Worm (Caenorhabditis elegans) whole organism, early embryonic: Measurements from ENCODE around the gene ZK662.2.

Experiments used
- B0310.2 ChIP-seq: sonication (generic microtip); optimal IDR thresholded peaks from 2 replicates; lab custom pipeline; 2016; ENCODE audit warnings: mild to moderate bottlenecking, missing genetic modification characterization, missing compliant biosample characterization
- F13C5.2 ChIP-seq: sonication (generic microtip); optimal IDR thresholded peaks from 2 replicates; lab custom pipeline; 2017; ENCODE audit warnings: mild to moderate bottlenecking, missing genetic modification characterization, inconsistent platforms, missing compliant biosample characterization
- aly-1 ChIP-seq: sonication (generic microtip); optimal IDR thresholded peaks from 2 replicates; lab custom pipeline; 2016; ENCODE audit warnings: missing genetic modification characterization, missing compliant biosample characterization
- ama-1 ChIP-seq: fragments of 150-350 bp; optimal IDR thresholded peaks from 2 replicates; lab custom pipeline; 2014
- ceh-13 ChIP-seq: fragments of 200-800 bp; sonication (Bioruptor generic); optimal IDR thresholded peaks from 2 replicates; lab custom pipeline; 2018; ENCODE audit warnings: mild to moderate bottlenecking, missing genetic modification characterization, missing compliant biosample characterization
- ceh-36 ChIP-seq: sonication (generic microtip); optimal IDR thresholded peaks from 2 replicates; lab custom pipeline; 2016; ENCODE audit warnings: missing genetic modification characterization, inconsistent platforms, missing compliant biosample characterization
- ets-7 ChIP-seq: sonication (generic microtip); optimal IDR thresholded peaks from 2 replicates; lab custom pipeline; 2016; ENCODE audit warnings: missing genotype, missing genetic modification characterization, missing compliant biosample characterization
- flt-1 ChIP-seq: fragments of 200-800 bp; sonication (Bioruptor generic); IDR thresholded peaks from 2 replicates; pipeline ENCODE4 v1.3.6; 2022; ENCODE audit warnings: missing genetic modification characterization, missing compliant biosample characterization
- hmbx-1 ChIP-seq: sonication (generic microtip); optimal IDR thresholded peaks from 2 replicates; lab custom pipeline; 2016; ENCODE audit warnings: mild to moderate bottlenecking, missing genetic modification characterization, missing compliant biosample characterization
- hmg-4 ChIP-seq: fragments of 200-800 bp; sonication (Bioruptor generic); optimal IDR thresholded peaks from 2 replicates; lab custom pipeline; 2018; ENCODE audit warnings: mild to moderate bottlenecking, missing genetic modification characterization, missing compliant biosample characterization
- hnd-1 ChIP-seq: sonication (generic microtip); optimal IDR thresholded peaks from 2 replicates; lab custom pipeline; 2016; ENCODE audit warnings: missing genetic modification characterization, missing compliant biosample characterization
- pes-1 ChIP-seq: fragments of 200-800 bp; sonication (Bioruptor generic); IDR thresholded peaks from 2 replicates; pipeline ENCODE4 v1.3.6; 2022; ENCODE audit warnings: missing genetic modification reagents, missing genetic modification characterization, missing compliant biosample characterization
- scrt-1 ChIP-seq: fragments of 200-800 bp; sonication (Bioruptor generic); IDR thresholded peaks from 2 replicates; pipeline ENCODE4 v1.3.6; 2022; ENCODE audit warnings: missing genetic modification characterization, missing compliant biosample characterization
- sea-1 ChIP-seq: fragments of 200-800 bp; sonication (Bioruptor generic); conservative IDR thresholded peaks from 2 replicates; pipeline ENCODE4 v1.3.6; 2022; ENCODE audit warnings: missing genetic modification characterization, missing compliant biosample characterization
- tbx-11 ChIP-seq: fragments of 200-800 bp; sonication (Bioruptor generic); IDR thresholded peaks from 2 replicates; pipeline ENCODE4 v1.3.6; 2022; ENCODE audit warnings: missing genetic modification characterization, missing compliant biosample characterization
- tbx-37 ChIP-seq: fragments of 200-800 bp; sonication (Bioruptor generic); conservative IDR thresholded peaks from 2 replicates; pipeline ENCODE4 v1.3.6; 2022; ENCODE audit warnings: missing genetic modification reagents, missing genetic modification characterization, missing compliant biosample characterization
- tra-4 ChIP-seq: sonication (generic microtip); optimal IDR thresholded peaks from 2 replicates; lab custom pipeline; 2017; ENCODE audit warnings: missing genetic modification characterization, missing compliant biosample characterization

ZK662.2 gene

DNA sequence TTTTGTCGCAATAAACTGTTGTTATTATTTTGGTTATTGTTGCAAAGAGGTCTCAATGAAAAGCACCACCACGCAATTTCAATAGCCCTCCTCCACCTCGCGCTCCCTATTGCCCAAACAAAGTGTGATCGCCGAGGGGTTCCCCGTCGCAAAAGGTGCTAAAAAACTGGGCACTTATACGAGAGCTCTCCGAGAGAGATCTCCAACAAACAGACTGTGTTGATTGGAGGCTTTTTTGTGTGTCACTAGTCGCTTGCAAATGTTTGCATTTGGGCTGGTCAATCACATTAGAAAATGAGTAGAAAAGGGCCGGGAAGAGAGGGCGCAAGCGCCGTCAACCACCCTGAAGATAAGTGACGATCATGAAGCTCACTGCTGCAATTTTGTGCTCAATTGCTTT is at the start of gene ZK662.2:
ZK662.2 (plus strand) TSS at position 301 of the 400 bp plus-strand sequence.
- no peak for TF ChIP-seq F13C5.2 (tag; lab: Kevin White, UChicago)

DNA sequence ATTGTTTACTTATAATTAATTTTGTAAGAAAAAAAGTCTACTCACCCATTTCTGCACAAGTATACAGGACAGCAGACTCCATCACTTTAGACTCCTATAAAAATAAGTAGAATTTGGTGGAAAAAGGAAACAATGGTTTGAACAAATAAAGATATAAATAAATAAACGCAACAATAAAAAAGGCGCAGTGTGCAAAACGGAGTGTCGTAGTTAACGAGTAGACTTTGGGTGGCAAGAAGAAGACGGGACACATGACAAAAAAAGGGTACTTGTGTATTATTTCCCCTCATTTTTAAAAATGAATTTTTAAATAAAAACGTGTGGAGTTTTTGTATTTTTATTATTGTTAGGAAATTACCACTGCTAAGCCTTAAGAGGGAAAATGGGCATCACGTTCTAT is 49.2 kb upstream of the ZK662.2 start, which contains the start of gene F59D12.5:
F59D12.5 (minus strand) TSS at position 94 of the 400 bp plus-strand sequence.
- TF ChIP-seq hnd-1 (tag; lab: Kevin White, UChicago), result no peak
- TF ChIP-seq ets-7 (tag; lab: Kevin White, UChicago), result no peak
- no peak for TF ChIP-seq aly-1 (tag; lab: Kevin White, UChicago)
- no peak for TF ChIP-seq B0310.2 (tag; lab: Kevin White, UChicago)
- no peak for TF ChIP-seq tbx-37 (GFP tag; lab: Robert Waterston, UW)
- TF ChIP-seq sea-1 (GFP tag; lab: Robert Waterston, UW), result no peak
- TF ChIP-seq ceh-13 (GFP tag; lab: Kevin White, UChicago), result no peak
- TF ChIP-seq hmg-4 (GFP tag; lab: Kevin White, UChicago), result no peak
- TF ChIP-seq F13C5.2 (tag; lab: Kevin White, UChicago), result no peak
- TF ChIP-seq pes-1 (GFP tag; lab: Robert Waterston, UW), result no peak
- TF ChIP-seq scrt-1, result no peak
- TF ChIP-seq tra-4 (tag; lab: Kevin White, UChicago), result no peak
- TF ChIP-seq ama-1 (lab: Kevin White, UChicago), result no peak

DNA sequence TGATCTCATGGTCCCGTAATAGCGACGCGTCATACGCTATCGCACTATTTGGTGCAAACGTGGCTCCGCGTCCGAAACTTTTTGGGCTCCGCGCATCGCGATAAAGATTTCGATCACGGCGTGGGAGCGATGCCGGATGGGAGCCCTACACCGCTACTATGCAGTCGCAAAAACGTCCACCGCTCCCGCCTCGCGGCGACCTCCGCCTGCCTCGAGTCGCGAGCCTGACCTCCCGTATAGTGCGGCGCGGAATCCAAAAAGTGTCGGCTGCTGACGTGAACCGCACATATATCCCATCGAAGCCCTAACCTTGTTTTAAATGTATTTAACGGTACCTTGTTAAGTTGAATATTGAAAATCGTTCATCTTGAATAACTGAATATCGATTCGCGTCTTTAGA is 46.1 kb upstream of the ZK662.2 start:
- TF ChIP-seq B0310.2 (tag; lab: Kevin White, UChicago) (no peak), scrt-1 (no peak), sea-1 (GFP tag; lab: Robert Waterston, UW) (no peak), tbx-37 (GFP tag; lab: Robert Waterston, UW) (no peak), flt-1 (GFP tag; lab: Robert Waterston, UW) (no peak), tra-4 (tag; lab: Kevin White, UChicago) (no peak), F13C5.2 (tag; lab: Kevin White, UChicago) (no peak), ceh-36 (no peak), ceh-13 (GFP tag; lab: Kevin White, UChicago) (no peak), tbx-11 (no peak), aly-1 (tag; lab: Kevin White, UChicago) (no peak), hnd-1 (tag; lab: Kevin White, UChicago) (no peak), pes-1 (GFP tag; lab: Robert Waterston, UW) (no peak), hmbx-1 (tag; lab: Kevin White, UChicago) (no peak), ets-7 (tag; lab: Kevin White, UChicago) (no peak), hmg-4 (GFP tag; lab: Kevin White, UChicago) (no peak)

DNA sequence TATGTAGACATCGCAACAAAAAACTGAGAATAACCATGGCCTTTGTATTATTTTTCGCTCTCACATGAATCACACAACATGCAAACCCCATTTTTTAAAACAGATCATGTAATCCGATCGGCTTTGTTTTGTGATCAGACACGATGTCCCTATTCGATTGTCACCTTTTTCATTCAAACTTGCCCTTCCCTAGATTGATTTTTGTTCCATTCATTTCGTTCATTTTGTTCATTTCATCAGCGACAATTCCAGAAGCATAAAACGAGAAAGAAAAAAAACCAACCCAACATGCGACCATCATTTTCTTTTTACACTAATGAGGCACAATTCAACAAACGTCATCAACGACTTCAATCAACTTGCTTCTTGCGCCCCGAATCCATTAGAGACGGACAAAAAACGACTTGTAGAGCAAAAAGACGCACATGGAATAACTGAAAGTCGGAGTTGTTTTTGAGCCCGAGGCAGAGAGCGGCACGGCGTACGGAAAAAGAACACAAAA is 45.5 kb upstream of the ZK662.2 start, which contains the start of gene F59D12.3:
F59D12.3 (minus strand) TSS at position 51 of the 502 bp plus-strand sequence.
- no peak for TF ChIP-seq hmbx-1 (tag; lab: Kevin White, UChicago)
- no peak for TF ChIP-seq tbx-37 (GFP tag; lab: Robert Waterston, UW)
- no peak for TF ChIP-seq ets-7 (tag; lab: Kevin White, UChicago)
- TF ChIP-seq hmg-4 (GFP tag; lab: Kevin White, UChicago), result no peak
- TF ChIP-seq scrt-1, result no peak
- no peak for TF ChIP-seq ama-1 (lab: Kevin White, UChicago)
- TF ChIP-seq F13C5.2 (tag; lab: Kevin White, UChicago), result no peak
- no peak for TF ChIP-seq ceh-13 (GFP tag; lab: Kevin White, UChicago)
- no peak for TF ChIP-seq tra-4 (tag; lab: Kevin White, UChicago)
- TF ChIP-seq tbx-11, result no peak
- TF ChIP-seq sea-1 (GFP tag; lab: Robert Waterston, UW), result no peak
- no peak for TF ChIP-seq hnd-1 (tag; lab: Kevin White, UChicago)
- no peak for TF ChIP-seq flt-1 (GFP tag; lab: Robert Waterston, UW)
- TF ChIP-seq aly-1 (tag; lab: Kevin White, UChicago), result no peak

DNA sequence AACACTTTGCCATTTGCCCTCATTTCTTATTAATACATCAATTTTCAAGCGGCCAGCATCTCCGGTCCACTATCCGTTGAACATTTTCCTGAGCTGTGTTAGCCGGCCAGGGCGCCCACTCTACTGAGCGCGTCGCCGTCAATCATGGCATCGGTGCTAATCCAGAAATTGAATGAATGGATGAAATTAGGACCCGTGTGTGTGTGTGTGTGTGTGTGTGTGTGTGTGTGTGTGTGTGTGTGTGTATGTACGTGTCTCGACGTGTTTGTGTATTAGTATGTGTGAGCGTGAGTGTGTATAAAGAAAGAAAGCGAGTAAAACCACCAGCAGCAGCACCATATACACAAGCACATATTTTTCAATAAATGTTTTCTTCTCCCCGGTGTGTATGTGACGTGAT is 43.3 kb upstream of the ZK662.2 start:
- TF ChIP-seq B0310.2 (tag; lab: Kevin White, UChicago) (no peak), F13C5.2 (tag; lab: Kevin White, UChicago) (no peak)

DNA sequence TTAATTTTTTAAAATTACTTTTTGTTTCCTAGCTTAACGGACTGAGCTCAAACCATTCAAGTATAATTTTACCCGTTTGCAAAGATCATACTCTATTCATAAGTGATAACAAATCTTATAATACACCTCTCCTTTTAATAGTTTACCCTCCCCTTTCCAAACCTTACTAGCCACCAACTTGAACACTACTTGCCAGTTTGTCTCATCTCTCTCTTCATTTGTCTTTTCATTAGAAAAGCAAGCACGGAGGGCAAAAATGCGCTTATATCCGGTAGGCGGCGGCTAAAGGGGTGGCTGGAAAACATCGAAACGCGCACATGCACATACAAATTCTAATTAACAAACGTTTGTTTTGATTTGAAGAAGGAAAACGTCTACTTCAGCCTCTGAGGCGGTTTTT is 41.5 kb upstream of the ZK662.2 start:
- no peak for TF ChIP-seq ama-1 (lab: Kevin White, UChicago)
- TF ChIP-seq aly-1 (tag; lab: Kevin White, UChicago), result no peak

DNA sequence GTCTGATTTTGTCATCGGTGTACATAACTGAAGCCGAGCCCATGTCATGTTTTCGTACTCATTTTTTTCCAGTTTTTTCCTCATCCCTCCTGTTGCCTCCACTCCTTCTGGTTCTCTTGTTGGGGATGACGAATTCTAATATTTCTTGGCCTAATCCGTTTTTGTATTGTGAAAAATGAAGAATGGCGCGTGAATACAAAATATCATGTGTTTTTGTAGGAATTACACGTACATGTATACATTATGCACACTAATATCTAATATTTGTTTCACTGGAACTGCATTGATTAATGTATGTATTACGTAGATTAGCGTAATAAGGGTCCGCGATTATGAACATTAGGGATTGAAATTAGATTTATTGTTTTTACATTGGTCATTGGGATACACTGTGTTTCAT is 40.9 kb upstream of the ZK662.2 start:
- TF ChIP-seq tbx-37 (GFP tag; lab: Robert Waterston, UW) (no peak), hmbx-1 (tag; lab: Kevin White, UChicago) (no peak), B0310.2 (tag; lab: Kevin White, UChicago) (no peak), ceh-36 (no peak), tbx-11 (no peak), F13C5.2 (tag; lab: Kevin White, UChicago) (no peak), flt-1 (GFP tag; lab: Robert Waterston, UW) (no peak), ama-1 (lab: Kevin White, UChicago) (no peak), tra-4 (tag; lab: Kevin White, UChicago) (no peak), sea-1 (GFP tag; lab: Robert Waterston, UW) (no peak), ets-7 (tag; lab: Kevin White, UChicago) (no peak), hmg-4 (GFP tag; lab: Kevin White, UChicago) (no peak)

DNA sequence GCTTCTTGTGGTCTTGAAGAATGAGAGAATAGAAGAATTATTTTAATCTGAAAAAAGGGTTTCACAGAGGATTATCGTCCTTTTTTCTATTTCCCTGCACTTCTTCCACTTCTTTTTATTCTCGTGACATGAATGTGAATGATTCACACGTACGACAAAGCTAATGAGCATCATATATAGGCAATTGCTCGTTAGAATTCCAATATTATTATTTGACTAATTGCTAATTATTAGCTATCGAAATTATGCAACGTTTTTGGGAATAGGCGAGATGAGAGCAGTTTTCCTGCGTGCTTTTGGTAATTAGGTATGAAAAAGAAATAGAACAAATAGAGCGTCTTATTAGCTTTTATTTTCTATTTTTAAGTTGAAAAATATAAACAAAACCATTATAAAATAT is 38.7 kb upstream of the ZK662.2 start:
- TF ChIP-seq flt-1 (GFP tag; lab: Robert Waterston, UW) (no peak), ets-7 (tag; lab: Kevin White, UChicago) (no peak), hnd-1 (tag; lab: Kevin White, UChicago) (no peak), ceh-13 (GFP tag; lab: Kevin White, UChicago) (no peak), sea-1 (GFP tag; lab: Robert Waterston, UW) (no peak), pes-1 (GFP tag; lab: Robert Waterston, UW) (no peak), hmbx-1 (tag; lab: Kevin White, UChicago) (no peak), tra-4 (tag; lab: Kevin White, UChicago) (no peak)
